Fruit fly (Drosophila melanogaster) whole organism, embryonic: Measurements from ENCODE around the gene Hrs.
A peak's percentile ranks its signal among the peaks of the same experiment; 100 is the strongest.

Experiments used
- Atf6 ChIP-seq: fragments of 200-800 bp; sonication (Bioruptor generic); IDR thresholded peaks from 2 replicates; pipeline ENCODE4 v1.3.6; 2022; ENCODE audit warnings: missing biosample characterization, missing genetic modification characterization
- Bgb ChIP-seq: fragments of 200-800 bp; sonication (Bioruptor generic); IDR thresholded peaks from 2 replicates; pipeline ENCODE4 v1.3.6; 2022; ENCODE audit warnings: missing biosample characterization, missing genetic modification characterization; ENCODE audit not compliant: partially characterized antibody
- BtbVII ChIP-seq: fragments of 200-800 bp; sonication (Bioruptor generic); optimal IDR thresholded peaks from 3 replicates; lab custom pipeline; 2017; ENCODE audit warnings: missing biosample characterization, mild to moderate bottlenecking, missing genetic modification characterization
- Bteb2 ChIP-seq: fragments of 200-800 bp; sonication (Bioruptor generic); optimal IDR thresholded peaks from 2 replicates; lab custom pipeline; 2016; ENCODE audit warnings: missing biosample characterization, missing genetic modification characterization
- CG10366 ChIP-seq: fragments of 200-800 bp; sonication (Bioruptor generic); IDR thresholded peaks from 2 replicates; pipeline ENCODE4 v1.3.6; 2022; ENCODE audit warnings: missing biosample characterization, missing genetic modification characterization
- CG10979 ChIP-seq: fragments of 200-800 bp; sonication (Bioruptor generic); optimal IDR thresholded peaks from 2 replicates; lab custom pipeline; 2018; ENCODE audit warnings: missing biosample characterization, mild to moderate bottlenecking, missing genetic modification characterization, moderate library complexity
- CG11456 ChIP-seq: fragments of 200-800 bp; sonication (Bioruptor generic); IDR thresholded peaks from 3 replicates; pipeline ENCODE4 v1.3.6; 2022; ENCODE audit warnings: missing biosample characterization, missing genetic modification characterization
- CG11695 ChIP-seq: fragments of 200-800 bp; sonication (Bioruptor generic); IDR thresholded peaks from 3 replicates; pipeline ENCODE4 v1.3.6; 2022; ENCODE audit warnings: missing biosample characterization, missing genetic modification characterization
- CG12155 ChIP-seq: fragments of 200-800 bp; sonication (Bioruptor generic); optimal IDR thresholded peaks from 3 replicates; lab custom pipeline; 2016; ENCODE audit warnings: missing biosample characterization, missing genetic modification characterization
- CG13775 ChIP-seq: fragments of 200-800 bp; sonication (Bioruptor generic); optimal IDR thresholded peaks from 3 replicates; lab custom pipeline; 2017; ENCODE audit warnings: missing biosample characterization, mild to moderate bottlenecking, missing genetic modification characterization
- CG14014 ChIP-seq: fragments of 200-800 bp; sonication (Bioruptor generic); IDR thresholded peaks from 2 replicates; pipeline ENCODE4 v1.3.6; 2022; ENCODE audit warnings: missing biosample characterization, missing genetic modification characterization
- CG17359 ChIP-seq: fragments of 200-800 bp; sonication (Bioruptor generic); optimal IDR thresholded peaks from 3 replicates; lab custom pipeline; 2018; ENCODE audit warnings: missing biosample characterization, mild to moderate bottlenecking, missing genetic modification characterization, moderate library complexity
- CG2678 ChIP-seq: fragments of 200-800 bp; sonication (Bioruptor generic); optimal IDR thresholded peaks from 3 replicates; lab custom pipeline; 2019; ENCODE audit warnings: missing biosample characterization, mild to moderate bottlenecking, missing genetic modification characterization, moderate library complexity
- CG32767 ChIP-seq: fragments of 200-800 bp; sonication (Bioruptor generic); IDR thresholded peaks from 2 replicates; pipeline ENCODE4 v1.3.6; 2022; ENCODE audit warnings: missing biosample characterization, missing genetic modification characterization
- CG3838 ChIP-seq: fragments of 200-800 bp; sonication (Bioruptor generic); optimal IDR thresholded peaks from 3 replicates; lab custom pipeline; 2016; ENCODE audit warnings: missing biosample characterization, missing genetic modification characterization
- CG4282 ChIP-seq: fragments of 200-800 bp; sonication (Bioruptor generic); optimal IDR thresholded peaks from 2 replicates; lab custom pipeline; 2016; ENCODE audit warnings: missing biosample characterization, missing genetic modification characterization
- CG4820 ChIP-seq: fragments of 200-800 bp; sonication (Bioruptor generic); optimal IDR thresholded peaks from 3 replicates; lab custom pipeline; 2016; ENCODE audit warnings: missing biosample characterization, missing genetic modification characterization
- CG5180 ChIP-seq: fragments of 200-800 bp; sonication (Bioruptor generic); optimal IDR thresholded peaks from 3 replicates; lab custom pipeline; 2017; ENCODE audit warnings: missing biosample characterization, missing genetic modification characterization, mild to moderate bottlenecking, moderate library complexity, missing genetic modification reagents
- CG6813 ChIP-seq: fragments of 200-800 bp; sonication (Bioruptor generic); optimal IDR thresholded peaks from 2 replicates; lab custom pipeline; 2017; ENCODE audit warnings: missing biosample characterization, missing genetic modification characterization, mild to moderate bottlenecking, moderate library complexity, missing genetic modification reagents
- CG8924 ChIP-seq: fragments of 200-800 bp; optimal IDR thresholded peaks from 3 replicates; lab custom pipeline; 2019; ENCODE audit warnings: missing biosample characterization, mild to moderate bottlenecking, missing genetic modification characterization, moderate library complexity
- CG8944 ChIP-seq: fragments of 200-800 bp; sonication (Bioruptor generic); optimal IDR thresholded peaks from 3 replicates; lab custom pipeline; 2016; ENCODE audit warnings: missing biosample characterization, missing genetic modification characterization
- CG9215 ChIP-seq: fragments of 200-800 bp; sonication (Bioruptor generic); IDR thresholded peaks from 2 replicates; pipeline ENCODE4 v1.3.6; 2022; ENCODE audit warnings: missing biosample characterization, missing genetic modification characterization
- CG9797 ChIP-seq: fragments of 200-800 bp; sonication (Bioruptor generic); optimal IDR thresholded peaks from 3 replicates; lab custom pipeline; 2018; ENCODE audit warnings: missing biosample characterization, mild to moderate bottlenecking, missing genetic modification characterization
- CG9817 ChIP-seq: fragments of 200-800 bp; sonication (Bioruptor generic); optimal IDR thresholded peaks from 2 replicates; lab custom pipeline; 2018; ENCODE audit warnings: missing biosample characterization, mild to moderate bottlenecking, missing genetic modification characterization, moderate library complexity
- D19A ChIP-seq: fragments of 200-800 bp; optimal IDR thresholded peaks from 3 replicates; lab custom pipeline; 2019; ENCODE audit warnings: missing biosample characterization, mild to moderate bottlenecking, missing genetic modification characterization, moderate library complexity
- Dek ChIP-seq: fragments of 200-800 bp; sonication (Bioruptor generic); optimal IDR thresholded peaks from 3 replicates; lab custom pipeline; 2019; ENCODE audit warnings: missing biosample characterization, mild to moderate bottlenecking, missing genetic modification characterization, moderate library complexity
- Drgx ChIP-seq: fragments of 200-800 bp; sonication (Bioruptor generic); IDR thresholded peaks from 2 replicates; pipeline ENCODE4 v1.3.6; 2022; ENCODE audit warnings: missing biosample characterization, missing genetic modification characterization
- Fer1 ChIP-seq: fragments of 200-800 bp; sonication (Bioruptor generic); optimal IDR thresholded peaks from 2 replicates; lab custom pipeline; 2017; ENCODE audit warnings: missing biosample characterization, mild to moderate bottlenecking, missing genetic modification characterization
- Fer3 ChIP-seq: fragments of 200-800 bp; sonication (Bioruptor generic); optimal IDR thresholded peaks from 2 replicates; lab custom pipeline; 2018; ENCODE audit warnings: missing biosample characterization, mild to moderate bottlenecking, missing genetic modification characterization, moderate library complexity
- Gsc ChIP-seq: fragments of 200-800 bp; sonication (Bioruptor generic); IDR thresholded peaks from 2 replicates; pipeline ENCODE4 v1.3.6; 2022; ENCODE audit warnings: missing biosample characterization, missing genetic modification characterization
- Hand ChIP-seq: fragments of 200-800 bp; sonication (Bioruptor generic); optimal IDR thresholded peaks from 2 replicates; lab custom pipeline; 2017; ENCODE audit warnings: mild to moderate bottlenecking, missing biosample characterization, missing genetic modification reagents, missing genetic modification characterization
- HmgZ ChIP-seq: fragments of 200-800 bp; sonication (Bioruptor generic); optimal IDR thresholded peaks from 2 replicates; lab custom pipeline; 2018; ENCODE audit warnings: missing biosample characterization, mild to moderate bottlenecking, missing genetic modification characterization
- Hmr ChIP-seq: fragments of 200-800 bp; sonication (Bioruptor generic); optimal IDR thresholded peaks from 3 replicates; lab custom pipeline; 2017; ENCODE audit warnings: mild to moderate bottlenecking, missing biosample characterization, missing genetic modification reagents, missing genetic modification characterization
- NK7.1 ChIP-seq: fragments of 200-800 bp; sonication (Bioruptor generic); optimal IDR thresholded peaks from 3 replicates; lab custom pipeline; 2016; ENCODE audit warnings: missing biosample characterization, missing genetic modification characterization
- Oli ChIP-seq: fragments of 200-800 bp; sonication (Bioruptor generic); optimal IDR thresholded peaks from 2 replicates; lab custom pipeline; 2018; ENCODE audit warnings: missing biosample characterization, mild to moderate bottlenecking, missing genetic modification characterization, moderate library complexity
- Poxn ChIP-seq: fragments of 200-800 bp; sonication (Bioruptor generic); IDR thresholded peaks from 2 replicates; pipeline ENCODE4 v1.3.6; 2022; ENCODE audit warnings: missing biosample characterization, missing genetic modification characterization
- Rx ChIP-seq: fragments of 200-800 bp; sonication (Bioruptor generic); IDR thresholded peaks from 2 replicates; pipeline ENCODE4 v1.3.6; 2022; ENCODE audit warnings: missing biosample characterization, missing genetic modification characterization
- ase ChIP-seq: fragments of 200-800 bp; sonication (Bioruptor generic); IDR thresholded peaks from 3 replicates; pipeline ENCODE4 v1.3.6; 2022; ENCODE audit warnings: missing biosample characterization, missing genetic modification characterization
- crol ChIP-seq: fragments of 200-800 bp; sonication (Bioruptor generic); IDR thresholded peaks from 2 replicates; pipeline ENCODE4 v1.3.6; 2022; ENCODE audit warnings: missing biosample characterization, missing genetic modification characterization
- cwo ChIP-seq: fragments of 200-800 bp; sonication (Bioruptor generic); optimal IDR thresholded peaks from 3 replicates; lab custom pipeline; 2017; ENCODE audit warnings: missing biosample characterization, missing genetic modification characterization, mild to moderate bottlenecking, moderate library complexity, missing genetic modification reagents
- ewg ChIP-seq: fragments of 200-800 bp; sonication (Bioruptor generic); optimal IDR thresholded peaks from 3 replicates; lab custom pipeline; 2017; ENCODE audit warnings: mild to moderate bottlenecking, missing biosample characterization, missing genetic modification reagents, missing genetic modification characterization
- fd3F ChIP-seq: fragments of 200-800 bp; sonication (Bioruptor generic); optimal IDR thresholded peaks from 2 replicates; lab custom pipeline; 2018; ENCODE audit warnings: missing biosample characterization, mild to moderate bottlenecking, missing genetic modification characterization, moderate library complexity
- fd96Cb ChIP-seq: fragments of 200-800 bp; sonication (Bioruptor generic); optimal IDR thresholded peaks from 2 replicates; lab custom pipeline; 2018; ENCODE audit warnings: missing biosample characterization, mild to moderate bottlenecking, missing genetic modification characterization, moderate library complexity
- grau ChIP-seq: fragments of 200-800 bp; optimal IDR thresholded peaks from 3 replicates; lab custom pipeline; 2019; ENCODE audit warnings: missing biosample characterization, mild to moderate bottlenecking, missing genetic modification characterization, moderate library complexity
- gro ChIP-seq: fragments of 200-800 bp; sonication (Bioruptor generic); optimal IDR thresholded peaks from 2 replicates; lab custom pipeline; 2016; ENCODE audit warnings: missing biosample characterization, missing genetic modification characterization
- lilli ChIP-seq: fragments of 200-800 bp; sonication (Bioruptor generic); optimal IDR thresholded peaks from 3 replicates; lab custom pipeline; 2016; ENCODE audit warnings: missing biosample characterization, missing genetic modification characterization
- org-1 ChIP-seq: fragments of 200-800 bp; sonication (Bioruptor generic); optimal IDR thresholded peaks from 2 replicates; lab custom pipeline; 2017; ENCODE audit warnings: missing biosample characterization, missing genetic modification characterization
- psq ChIP-seq: fragments of 200-800 bp; sonication (Bioruptor generic); optimal IDR thresholded peaks from 2 replicates; lab custom pipeline; 2017; ENCODE audit warnings: missing biosample characterization, missing genetic modification characterization
- schlank ChIP-seq: fragments of 200-800 bp; sonication (Bioruptor generic); optimal IDR thresholded peaks from 2 replicates; lab custom pipeline; 2018; ENCODE audit warnings: missing biosample characterization, mild to moderate bottlenecking, missing genetic modification characterization
- ssp ChIP-seq: fragments of 200-800 bp; sonication (Bioruptor generic); IDR thresholded peaks from 2 replicates; pipeline ENCODE4 v1.3.6; 2022; ENCODE audit warnings: missing biosample characterization, missing genetic modification characterization
- wdn ChIP-seq: fragments of 200-800 bp; sonication (Bioruptor generic); IDR thresholded peaks from 2 replicates; pipeline ENCODE4 v1.3.6; 2022; ENCODE audit warnings: missing biosample characterization, missing genetic modification characterization

Gene Hrs

dm6 chr2L:2734215-2734614, 5.6 kb upstream of the Hrs start (continued):
- TF ChIP-seq NK7.1 (GFP tag; lab: Kevin White, UChicago) (peak; percentile 12), CG10366 (GFP tag; lab: Robert Waterston, UW) (peak; percentile 34; the same call in 1 of the 2 replicates), BtbVII (GFP tag; lab: Kevin White, UChicago) (peak; percentile 50), CG4820 (peak; percentile 30), ssp (GFP tag; lab: Robert Waterston, UW) (0 out of 2 replicates have a peak, but pooled peaks have one; percentile 9), CG9817 (tag; lab: Kevin White, UChicago) (peak; percentile 57), wdn (GFP tag; lab: Robert Waterston, UW) (peak; percentile 34; the same call in 1 of the 2 replicates), CG13775 (GFP tag; lab: Kevin White, UChicago) (peak; percentile 49), ase (no peak), grau (tag; lab: Kevin White, UChicago) (peak; percentile 89), CG8944 (GFP tag; lab: Kevin White, UChicago) (no peak), CG9797 (GFP tag; lab: Kevin White, UChicago) (no peak), org-1 (GFP tag; lab: Kevin White, UChicago) (peak; percentile 24), gro (peak; percentile 64), D19A (tag; lab: Kevin White, UChicago) (peak; percentile 17), CG2678 (peak; percentile 73), Dek (tag; lab: Kevin White, UChicago) (peak; percentile 12), Atf6 (GFP tag; lab: Robert Waterston, UW) (peak; percentile 48; the same call in 1 of the 2 replicates), Fer3 (tag; lab: Kevin White, UChicago) (peak; percentile 55), lilli (GFP tag; lab: Kevin White, UChicago) (peak; percentile 72), psq (GFP tag; lab: Kevin White, UChicago) (no peak), cwo (GFP tag; lab: Kevin White, UChicago) (peak; percentile 54), Poxn (GFP tag; lab: Robert Waterston, UW) (0 out of 2 replicates have a peak, but pooled peaks have one; percentile 11), Gsc (GFP tag; lab: Robert Waterston, UW) (no peak), Rx (GFP tag; lab: Robert Waterston, UW) (no peak), schlank (tag; lab: Kevin White, UChicago) (peak; percentile 29), CG32767 (no peak), CG3838 (GFP tag; lab: Kevin White, UChicago) (no peak), CG12155 (GFP tag; lab: Kevin White, UChicago) (peak; percentile 46), CG4282 (GFP tag; lab: Kevin White, UChicago) (no peak), Hmr (GFP tag; lab: Kevin White, UChicago) (peak; percentile 67), CG11695 (peak; percentile 53; the same call in 1 of the 3 replicates), HmgZ (tag; lab: Kevin White, UChicago) (peak; percentile 17), Hand (GFP tag; lab: Kevin White, UChicago) (peak; percentile 46), CG11456 (GFP tag; lab: Robert Waterston, UW) (no peak), CG5180 (no peak), Drgx (GFP tag; lab: Robert Waterston, UW) (peak; percentile 73), crol (GFP tag; lab: Robert Waterston, UW) (peak; percentile 39), CG17359 (peak; percentile 17), Bgb (GFP tag; lab: Robert Waterston, UW) (no peak), Bteb2 (GFP tag; lab: Kevin White, UChicago) (peak; percentile 42), Fer1 (peak; percentile 69), fd96Cb (tag; lab: Kevin White, UChicago) (peak; percentile 26), CG14014 (GFP tag; lab: Robert Waterston, UW) (peak; percentile 35; the same call in 1 of the 2 replicates), CG10979 (tag; lab: Kevin White, UChicago) (peak; percentile 2), ewg (GFP tag; lab: Kevin White, UChicago) (no peak), CG9215 (GFP tag; lab: Robert Waterston, UW) (peak; percentile 47), CG8924 (tag; lab: Kevin White, UChicago) (peak; percentile 23), fd3F (peak; percentile 45), CG6813 (GFP tag; lab: Kevin White, UChicago) (peak; percentile 2), Oli (tag; lab: Kevin White, UChicago) (peak; percentile 38)
